Fruit fly (Drosophila melanogaster) whole organism, embryonic: ENCODE measurements around the gene Usp16-45.

Source experiments
- CG10209 ChIP-seq: fragments of 200-800 bp; sonication (Bioruptor generic); optimal IDR thresholded peaks from 3 replicates; lab custom pipeline; 2017; ENCODE audit warnings: missing biosample characterization, mild to moderate bottlenecking, missing genetic modification characterization, missing genetic modification reagents
- CG10267 ChIP-seq: fragments of 200-800 bp; sonication (Bioruptor generic); optimal IDR thresholded peaks from 2 replicates; lab custom pipeline; 2018; ENCODE audit warnings: missing biosample characterization, mild to moderate bottlenecking, missing genetic modification characterization, moderate library complexity
- CG11560 ChIP-seq: fragments of 200-800 bp; sonication (Bioruptor generic); IDR thresholded peaks from 3 replicates; pipeline ENCODE4 v1.3.6; 2022; ENCODE audit warnings: missing biosample characterization, missing genetic modification characterization
- CG13287 ChIP-seq: fragments of 200-800 bp; sonication (Bioruptor generic); IDR thresholded peaks from 2 replicates; pipeline ENCODE4 v1.3.6; 2022; ENCODE audit warnings: missing biosample characterization, missing genetic modification characterization; ENCODE audit not compliant: partially characterized antibody
- CG13296 ChIP-seq: fragments of 200-800 bp; sonication (Bioruptor generic); optimal IDR thresholded peaks from 3 replicates; lab custom pipeline; 2018; ENCODE audit warnings: missing biosample characterization, mild to moderate bottlenecking, missing genetic modification characterization
- CG13424 ChIP-seq: fragments of 200-800 bp; sonication (Bioruptor generic); optimal IDR thresholded peaks from 2 replicates; lab custom pipeline; 2019; ENCODE audit warnings: missing biosample characterization, mild to moderate bottlenecking, missing genetic modification characterization, moderate library complexity
- CG13775 ChIP-seq: fragments of 200-800 bp; sonication (Bioruptor generic); optimal IDR thresholded peaks from 3 replicates; lab custom pipeline; 2017; ENCODE audit warnings: missing biosample characterization, mild to moderate bottlenecking, missing genetic modification characterization
- CG15073 ChIP-seq: fragments of 200-800 bp; sonication (Bioruptor generic); optimal IDR thresholded peaks from 2 replicates; lab custom pipeline; 2016; ENCODE audit warnings: missing biosample characterization, missing genetic modification characterization
- CG1529 ChIP-seq: fragments of 200-800 bp; sonication (Bioruptor generic); optimal IDR thresholded peaks from 3 replicates; lab custom pipeline; 2018; ENCODE audit warnings: missing biosample characterization, missing genetic modification characterization
- CG16863 ChIP-seq: fragments of 200-800 bp; sonication (Bioruptor generic); optimal IDR thresholded peaks from 3 replicates; lab custom pipeline; 2016; ENCODE audit warnings: missing biosample characterization, missing genetic modification characterization
- CG17186 ChIP-seq: fragments of 200-800 bp; sonication (Bioruptor generic); optimal IDR thresholded peaks from 3 replicates; lab custom pipeline; 2017; ENCODE audit warnings: missing biosample characterization, missing genetic modification reagents, missing genetic modification characterization
- CG17829 ChIP-seq: fragments of 200-800 bp; optimal IDR thresholded peaks from 2 replicates; lab custom pipeline; 2019; ENCODE audit warnings: missing biosample characterization, mild to moderate bottlenecking, missing genetic modification characterization, moderate library complexity
- CG2199 ChIP-seq: fragments of 200-800 bp; sonication (Bioruptor generic); IDR thresholded peaks from 3 replicates; pipeline ENCODE4 v1.3.6; 2022; ENCODE audit warnings: missing biosample characterization, missing genetic modification characterization
- CG2875 ChIP-seq: fragments of 200-800 bp; sonication (Bioruptor generic); optimal IDR thresholded peaks from 2 replicates; lab custom pipeline; 2017; ENCODE audit warnings: missing biosample characterization, mild to moderate bottlenecking, missing genetic modification characterization, missing genetic modification reagents
- CG2889 ChIP-seq: fragments of 200-800 bp; sonication (Bioruptor generic); IDR thresholded peaks from 3 replicates; pipeline ENCODE4 v1.3.6; 2022; ENCODE audit warnings: missing biosample characterization, missing genetic modification characterization
- CG32772 ChIP-seq: fragments of 200-800 bp; sonication (Bioruptor generic); IDR thresholded peaks from 2 replicates; pipeline ENCODE4 v1.3.6; 2022; ENCODE audit warnings: missing biosample characterization, missing genetic modification characterization
- CG3407 ChIP-seq: fragments of 200-800 bp; sonication (Bioruptor generic); optimal IDR thresholded peaks from 2 replicates; lab custom pipeline; 2018; ENCODE audit warnings: missing biosample characterization, mild to moderate bottlenecking, missing genetic modification characterization
- CG3838 ChIP-seq: fragments of 200-800 bp; sonication (Bioruptor generic); optimal IDR thresholded peaks from 3 replicates; lab custom pipeline; 2016; ENCODE audit warnings: missing biosample characterization, missing genetic modification characterization
- CG4617 ChIP-seq: fragments of 200-800 bp; sonication (Bioruptor generic); optimal IDR thresholded peaks from 3 replicates; lab custom pipeline; 2016; ENCODE audit warnings: missing biosample characterization, missing genetic modification characterization, borderline replicate concordance
- CG8944 ChIP-seq: fragments of 200-800 bp; sonication (Bioruptor generic); optimal IDR thresholded peaks from 3 replicates; lab custom pipeline; 2016; ENCODE audit warnings: missing biosample characterization, missing genetic modification characterization
- Camta ChIP-seq: fragments of 200-800 bp; sonication (Bioruptor generic); optimal IDR thresholded peaks from 2 replicates; lab custom pipeline; 2016; ENCODE audit warnings: missing biosample characterization, missing genetic modification characterization
- CrebB ChIP-seq: fragments of 200-800 bp; sonication (Bioruptor generic); optimal IDR thresholded peaks from 3 replicates; lab custom pipeline; 2018; ENCODE audit warnings: missing biosample characterization, mild to moderate bottlenecking, missing genetic modification characterization
- HLH3B ChIP-seq: fragments of 200-800 bp; sonication (Bioruptor generic); IDR thresholded peaks from 2 replicates; pipeline ENCODE4 v1.3.6; 2022; ENCODE audit warnings: missing biosample characterization, missing genetic modification characterization
- Hmr ChIP-seq: fragments of 200-800 bp; sonication (Bioruptor generic); optimal IDR thresholded peaks from 3 replicates; lab custom pipeline; 2017; ENCODE audit warnings: mild to moderate bottlenecking, missing biosample characterization, missing genetic modification reagents, missing genetic modification characterization
- Hr78 ChIP-seq, 2 experiments: fragments of 200-800 bp in 1 of 2; fragments of >200 bp in 1 of 2; sonication (Bioruptor generic) in 1 of 2; optimal IDR thresholded peaks; 2 replicates each; lab custom pipeline; 2017 to 2019; ENCODE audit warnings: missing biosample characterization in 2 of 2, missing genetic modification characterization in 2 of 2, mild to moderate bottlenecking in 1 of 2, moderate library complexity in 1 of 2
- MBD-R2 ChIP-seq: fragments of 200-800 bp; sonication (Bioruptor generic); IDR thresholded peaks from 2 replicates; pipeline ENCODE4 v1.3.6; 2022; ENCODE audit warnings: missing biosample characterization, missing genetic modification characterization
- Neu2 ChIP-seq: fragments of 200-800 bp; sonication (Bioruptor generic); optimal IDR thresholded peaks from 3 replicates; lab custom pipeline; 2016; ENCODE audit warnings: missing biosample characterization, missing genetic modification characterization, borderline replicate concordance
- Rfx ChIP-seq: fragments of 200-800 bp; sonication (Bioruptor generic); IDR thresholded peaks from 2 replicates; pipeline ENCODE4 v1.3.6; 2022; ENCODE audit warnings: missing biosample characterization, missing genetic modification characterization
- Scr ChIP-seq: fragments of 200-800 bp; sonication (Bioruptor generic); IDR thresholded peaks from 2 replicates; pipeline ENCODE4 v1.3.6; 2022; ENCODE audit warnings: missing biosample characterization, missing genetic modification characterization; ENCODE audit not compliant: partially characterized antibody
- Sox100B ChIP-seq: fragments of 200-800 bp; sonication (Bioruptor generic); optimal IDR thresholded peaks from 3 replicates; lab custom pipeline; 2018; ENCODE audit warnings: missing biosample characterization, mild to moderate bottlenecking, missing genetic modification characterization
- Sry-β ChIP-seq: fragments of 200-800 bp; sonication (Bioruptor generic); optimal IDR thresholded peaks from 2 replicates; lab custom pipeline; 2018; ENCODE audit warnings: missing biosample characterization, mild to moderate bottlenecking, missing genetic modification characterization, moderate library complexity
- Ssrp ChIP-seq: fragments of 200-800 bp; sonication (Bioruptor generic); optimal IDR thresholded peaks from 2 replicates; lab custom pipeline; 2018; ENCODE audit warnings: missing biosample characterization, mild to moderate bottlenecking, missing genetic modification characterization, moderate library complexity
- al ChIP-seq: fragments of 200-800 bp; sonication (Bioruptor generic); IDR thresholded peaks from 2 replicates; pipeline ENCODE4 v1.3.6; 2022; ENCODE audit warnings: missing biosample characterization, missing genetic modification characterization
- aop ChIP-seq: fragments of 200-800 bp; sonication (Bioruptor generic); IDR thresholded peaks from 2 replicates; pipeline ENCODE4 v1.3.6; 2022; ENCODE audit warnings: missing biosample characterization, missing genetic modification characterization
- corto ChIP-seq: fragments of 200-800 bp; sonication (Bioruptor generic); optimal IDR thresholded peaks from 2 replicates; lab custom pipeline; 2016; ENCODE audit warnings: missing biosample characterization, mild to moderate bottlenecking, missing genetic modification characterization, moderate library complexity
- crol ChIP-seq: fragments of 200-800 bp; sonication (Bioruptor generic); IDR thresholded peaks from 2 replicates; pipeline ENCODE4 v1.3.6; 2022; ENCODE audit warnings: missing biosample characterization, missing genetic modification characterization
- fd102C ChIP-seq: fragments of 200-800 bp; sonication (Bioruptor generic); optimal IDR thresholded peaks from 2 replicates; lab custom pipeline; 2018; ENCODE audit warnings: missing biosample characterization, mild to moderate bottlenecking, missing genetic modification characterization, moderate library complexity
- fd96Cb ChIP-seq: fragments of 200-800 bp; sonication (Bioruptor generic); optimal IDR thresholded peaks from 2 replicates; lab custom pipeline; 2018; ENCODE audit warnings: missing biosample characterization, mild to moderate bottlenecking, missing genetic modification characterization, moderate library complexity
- gcm ChIP-seq: fragments of 200-800 bp; sonication (Bioruptor generic); optimal IDR thresholded peaks from 2 replicates; lab custom pipeline; 2019; ENCODE audit warnings: missing biosample characterization, mild to moderate bottlenecking, missing genetic modification characterization, moderate library complexity
- gro ChIP-seq: fragments of 200-800 bp; sonication (Bioruptor generic); optimal IDR thresholded peaks from 2 replicates; lab custom pipeline; 2016; ENCODE audit warnings: missing biosample characterization, missing genetic modification characterization
- ind ChIP-seq: fragments of 200-800 bp; sonication (Bioruptor generic); optimal IDR thresholded peaks from 3 replicates; lab custom pipeline; 2016; ENCODE audit warnings: missing biosample characterization, missing genetic modification characterization
- jigr1 ChIP-seq: fragments of 200-800 bp; sonication (Bioruptor generic); IDR thresholded peaks from 3 replicates; pipeline ENCODE4 v1.3.6; 2022; ENCODE audit warnings: missing biosample characterization, missing genetic modification characterization
- maf-S ChIP-seq: fragments of 200-800 bp; sonication (Bioruptor generic); optimal IDR thresholded peaks from 2 replicates; lab custom pipeline; 2016; ENCODE audit warnings: missing biosample characterization, missing genetic modification characterization
- pnt ChIP-seq: fragments of 200-800 bp; sonication (Bioruptor generic); optimal IDR thresholded peaks from 3 replicates; lab custom pipeline; 2016; ENCODE audit warnings: missing biosample characterization, missing genetic modification characterization
- so ChIP-seq: fragments of 200-800 bp; sonication (Bioruptor generic); IDR thresholded peaks from 3 replicates; pipeline ENCODE4 v1.3.6; 2022; ENCODE audit warnings: missing biosample characterization, missing genetic modification characterization
- tup ChIP-seq: fragments of 200-800 bp; sonication (Bioruptor generic); optimal IDR thresholded peaks from 2 replicates; lab custom pipeline; 2016; ENCODE audit warnings: missing biosample characterization, mild to moderate bottlenecking, missing genetic modification characterization, moderate library complexity
- tx ChIP-seq: fragments of 200-800 bp; sonication (Bioruptor generic); optimal IDR thresholded peaks from 2 replicates; lab custom pipeline; 2016; ENCODE audit warnings: missing biosample characterization, missing genetic modification characterization
- zen2 ChIP-seq: fragments of 200-800 bp; sonication (Bioruptor generic); IDR thresholded peaks from 3 replicates; pipeline ENCODE4 v1.3.6; 2022; ENCODE audit warnings: missing biosample characterization, missing genetic modification characterization; ENCODE audit not compliant: partially characterized antibody

Gene Usp16-45

DNA sequence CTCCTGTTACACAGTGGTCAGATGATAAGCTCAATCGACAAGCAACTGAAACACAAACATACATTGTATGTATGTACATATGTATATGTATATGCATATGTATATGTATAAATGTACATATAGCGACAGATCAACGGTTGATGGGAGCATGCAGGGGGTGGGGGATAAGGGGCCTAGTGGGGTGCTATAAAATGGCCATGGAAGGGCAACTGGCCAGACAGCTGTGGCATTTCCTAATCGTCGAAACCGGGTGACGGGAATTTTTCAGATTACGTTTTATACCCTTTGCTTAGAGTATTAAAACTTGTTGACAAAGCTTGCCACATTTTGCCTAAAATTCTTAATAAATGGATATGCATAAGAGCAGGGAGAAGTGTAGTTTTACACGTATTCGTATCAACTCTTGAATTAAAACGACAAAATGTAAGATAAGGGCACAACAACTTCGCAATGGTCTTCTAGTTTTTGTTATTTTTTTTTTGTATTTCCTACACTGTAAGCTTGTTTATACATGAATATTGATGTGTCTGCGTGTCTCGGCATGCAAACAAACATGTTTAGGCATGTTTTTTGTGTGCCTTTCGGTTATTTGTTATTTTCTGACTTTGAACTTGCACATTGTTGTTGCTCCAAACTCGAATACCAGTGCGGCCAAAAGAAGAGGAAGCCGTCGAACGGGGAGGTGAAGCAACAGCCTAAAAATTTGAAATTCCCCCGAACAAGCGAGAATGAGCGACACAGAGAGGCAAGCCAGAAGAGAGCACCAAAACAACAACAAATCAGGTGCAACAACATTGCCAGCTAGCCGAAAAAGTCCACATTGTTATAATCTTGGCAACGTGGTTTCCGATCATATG, 2.1 kb upstream of the Usp16-45 start (continued):
- peak; percentile 70 for TF ChIP-seq al
- TF ChIP-seq fd96Cb: peak; percentile 77
- TF ChIP-seq Scr: no peak
- no peak for TF ChIP-seq CG15073
- no peak for TF ChIP-seq CG11560 (tag; lab: Robert Waterston, UW)
- TF ChIP-seq CG2199 (GFP tag; lab: Robert Waterston, UW): 0 out of 3 replicates have a peak, but pooled peaks have one; percentile 63
- TF ChIP-seq ind (GFP tag; lab: Kevin White, UChicago): peak; percentile 74
- TF ChIP-seq gro: peak; percentile 29
- TF ChIP-seq so (GFP tag; lab: Robert Waterston, UW): peak; percentile 75; the same call in 1 of the 3 replicates
- TF ChIP-seq CG2875: peak; percentile 9
- peak; percentile 68 for TF ChIP-seq CG13296 (GFP tag; lab: Kevin White, UChicago)
- no peak for TF ChIP-seq zen2 (GFP tag; lab: Robert Waterston, UW)
- peak; percentile 81 for TF ChIP-seq Sox100B (GFP tag; lab: Kevin White, UChicago)
- TF ChIP-seq CG13775 (GFP tag; lab: Kevin White, UChicago): peak; percentile 26
- peak in 1 of 2 experiments; percentile 53 for TF ChIP-seq Hr78 (GFP tag; optimal IDR thresholded peaks at IDR 0.05; lab: Kevin White, UChicago)
- peak; percentile 81 for TF ChIP-seq Ssrp (tag; lab: Kevin White, UChicago)
- peak; percentile 89 for TF ChIP-seq crol (GFP tag; lab: Robert Waterston, UW)
- no peak for TF ChIP-seq aop (GFP tag; lab: Robert Waterston, UW)
- TF ChIP-seq CG17186: peak; percentile 15
- TF ChIP-seq CG4617 (GFP tag; lab: Kevin White, UChicago): no peak
- TF ChIP-seq CG3838 (GFP tag; lab: Kevin White, UChicago): no peak
- TF ChIP-seq CG13424: peak; percentile 83
- peak; percentile 48 for TF ChIP-seq CG8944 (GFP tag; lab: Kevin White, UChicago)
- TF ChIP-seq gcm (GFP tag; lab: Kevin White, UChicago): peak; percentile 46
- TF ChIP-seq CG17829: peak; percentile 30
- peak; percentile 34; the same call in 1 of the 2 replicates for TF ChIP-seq CG13287 (GFP tag; lab: Robert Waterston, UW)
- TF ChIP-seq Camta (GFP tag; lab: Kevin White, UChicago): peak; percentile 69
- peak; percentile 51; the same call in 1 of the 2 replicates for TF ChIP-seq MBD-R2 (GFP tag; lab: Robert Waterston, UW)
- TF ChIP-seq CG16863: peak; percentile 60
- TF ChIP-seq Neu2 (GFP tag; lab: Kevin White, UChicago): no peak
- TF ChIP-seq CG32772: peak; percentile 74
- TF ChIP-seq CrebB (tag; lab: Kevin White, UChicago): no peak
- TF ChIP-seq fd102C: no peak
- no peak for TF ChIP-seq corto
- TF ChIP-seq CG2889 (GFP tag; lab: Robert Waterston, UW): no peak; the same call in 2 of the 3 replicates
- peak; percentile 56; the same call in 1 of the 3 replicates for TF ChIP-seq jigr1 (GFP tag; lab: Robert Waterston, UW)
- TF ChIP-seq tx (GFP tag; lab: Kevin White, UChicago): peak; percentile 62
- peak; percentile 45 for TF ChIP-seq maf-S (GFP tag; lab: Kevin White, UChicago)
- peak; percentile 80 for TF ChIP-seq CG10209 (GFP tag; lab: Kevin White, UChicago)
- TF ChIP-seq Sry-β (GFP tag; lab: Kevin White, UChicago): no peak
- TF ChIP-seq Rfx (GFP tag; lab: Robert Waterston, UW): peak; percentile 79
- peak; percentile 38 for TF ChIP-seq CG10267 (tag; lab: Kevin White, UChicago)
- no peak for TF ChIP-seq tup (GFP tag; lab: Kevin White, UChicago)
- peak; percentile 65 for TF ChIP-seq CG3407 (GFP tag; lab: Kevin White, UChicago)
- peak; percentile 73; the same call in 1 of the 2 replicates for TF ChIP-seq HLH3B (GFP tag; lab: Robert Waterston, UW)
- peak; percentile 49 for TF ChIP-seq CG1529
- peak; percentile 64 for TF ChIP-seq pnt
- TF ChIP-seq Hmr (GFP tag; lab: Kevin White, UChicago): peak; percentile 80
